Fruit fly (Drosophila melanogaster): Measurements from ENCODE around the gene js.

DNA sequence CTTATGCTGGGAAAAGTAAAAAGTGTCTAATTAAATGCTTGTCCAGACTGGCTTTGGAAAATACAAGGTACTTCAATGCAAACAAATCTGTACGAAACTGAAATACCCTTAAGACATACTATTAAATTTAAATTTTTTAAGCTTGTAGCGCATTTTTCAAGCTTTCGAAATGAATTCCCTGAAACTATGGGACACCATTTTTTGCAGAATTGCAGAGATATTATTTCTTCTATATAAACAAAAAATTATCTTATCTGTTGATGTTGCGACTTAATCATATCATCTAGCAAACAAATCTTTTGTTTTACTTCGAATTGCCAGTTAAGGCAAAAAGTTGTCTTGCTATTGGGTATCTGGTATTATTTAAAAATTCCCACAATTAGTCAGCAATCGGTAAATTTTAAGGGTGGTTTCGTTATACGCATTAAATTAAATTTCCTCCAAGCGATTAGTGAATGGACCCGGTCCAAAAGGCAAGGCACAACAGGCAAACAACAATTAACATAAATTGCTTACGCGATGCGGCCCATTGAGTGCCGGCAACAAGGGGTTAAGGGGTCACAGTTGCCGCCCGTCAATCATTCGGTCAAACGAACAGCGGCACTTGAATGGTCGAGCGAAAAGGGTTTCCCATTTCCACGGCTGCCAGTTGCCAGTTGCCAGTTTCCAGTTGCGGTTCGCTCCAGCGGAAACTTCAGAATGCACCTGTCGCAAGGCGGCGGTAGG, 31.6 kb downstream of the js start:
- TF ChIP-seq br (GFP tag; optimal IDR thresholded peaks at IDR 0.05) (peak; percentile 30), CrebA (GFP tag; optimal IDR thresholded peaks at IDR 0.05; ENCODE audit: borderline replicate concordance) (no peak), lola (GFP tag; optimal IDR thresholded peaks at IDR 0.05) (no peak), rgr (GFP tag; optimal IDR thresholded peaks at IDR 0.05) (no peak), Hr83 (GFP tag; optimal IDR thresholded peaks at IDR 0.05; ENCODE audit: poor library complexity, severe bottlenecking) (no peak), CG32264 (GFP tag; optimal IDR thresholded peaks at IDR 0.05) (no peak), Hr78 (GFP tag; optimal IDR thresholded peaks at IDR 0.05) (no peak), CG9705 (GFP tag; optimal IDR thresholded peaks at IDR 0.05) (no peak), Dfd (GFP tag; optimal IDR thresholded peaks at IDR 0.05) (no peak)
